Worm (Caenorhabditis elegans): ENCODE data around the gene F42A6.6.

DNA sequence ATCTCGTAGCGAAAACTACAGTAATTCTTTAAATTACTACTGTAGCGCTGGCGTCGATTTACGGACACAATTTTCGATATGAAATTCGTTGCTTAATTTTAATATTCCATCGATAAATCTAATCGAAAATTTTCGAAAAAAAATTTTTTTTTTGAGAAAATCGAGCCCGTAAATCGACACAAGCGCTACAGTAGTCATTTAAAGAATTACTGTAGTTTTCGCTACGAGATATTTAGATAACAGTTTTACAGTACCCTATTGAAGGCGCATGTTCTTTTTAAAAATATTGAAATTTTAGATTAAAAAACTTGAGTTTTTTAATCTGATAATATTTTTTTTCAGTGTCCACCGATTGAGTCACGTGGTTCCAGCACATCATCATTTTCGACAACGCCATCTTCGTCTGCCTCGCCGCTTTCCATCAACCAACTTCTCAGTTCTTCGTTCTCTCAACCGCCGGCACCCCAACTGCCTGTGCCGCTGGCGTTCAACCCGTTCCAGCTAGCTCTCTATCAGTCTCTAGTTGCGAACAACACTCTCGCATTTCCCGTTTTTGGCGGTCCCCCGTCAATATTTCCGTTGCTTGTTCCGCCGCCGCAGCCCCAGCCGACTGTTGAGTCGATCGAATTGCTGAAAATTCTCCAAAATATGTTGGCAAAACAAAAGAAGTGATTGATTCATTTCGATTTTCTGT lies 42.7 kb downstream of the F42A6.6 start:
- TF ChIP-seq unc-62 (GFP tag; optimal IDR thresholded peaks at IDR 0.05) (no peak), snpc-3.4 (tag; optimal IDR thresholded peaks at IDR 0.05) (no peak)

Data from whole organism, young adult.